Worm (Caenorhabditis elegans) whole organism, mixed stage, embryonic: ENCODE measurements around the gene T20D4.19.

Experiments
- ces-1 ChIP-seq: fragments of 150-350 bp; optimal IDR thresholded peaks from 2 replicates; lab custom pipeline; 2014; ENCODE audit warnings: missing biosample characterization, missing genetic modification reagents, missing genetic modification characterization
- elt-1 ChIP-seq: sonication (generic microtip); optimal IDR thresholded peaks from 2 replicates; lab custom pipeline; 2017; ENCODE audit warnings: missing genetic modification characterization, mild to moderate bottlenecking, missing compliant biosample characterization, antibody characterized with exemption, moderate library complexity, borderline replicate concordance; ENCODE audit not compliant: insufficient read depth
- hlh-1 ChIP-seq: fragments of 150-350 bp; optimal IDR thresholded peaks from 2 replicates; lab custom pipeline; 2014; ENCODE audit warnings: missing biosample characterization, missing genetic modification reagents, missing genetic modification characterization
- mab-5 ChIP-seq: fragments of 150-350 bp; optimal IDR thresholded peaks from 2 replicates; lab custom pipeline; 2014; ENCODE audit warnings: missing biosample characterization, missing genetic modification characterization
- nhr-237 ChIP-seq: fragments of 150-350 bp; optimal IDR thresholded peaks from 2 replicates; lab custom pipeline; 2014; ENCODE audit warnings: missing biosample characterization, missing genetic modification characterization
- nhr-28 ChIP-seq: fragments of 150-350 bp; optimal IDR thresholded peaks from 2 replicates; lab custom pipeline; 2014; ENCODE audit warnings: missing biosample characterization, missing genetic modification characterization
- snpc-4 ChIP-seq: fragments of 150-350 bp; optimal IDR thresholded peaks from 2 replicates; lab custom pipeline; 2014; ENCODE audit warnings: missing biosample characterization, missing genetic modification characterization
- tbx-8 ChIP-seq: fragments of 200-800 bp; sonication (Bioruptor generic); optimal IDR thresholded peaks from 2 replicates; lab custom pipeline; 2018; ENCODE audit warnings: mild to moderate bottlenecking, missing genetic modification characterization, moderate library complexity, missing compliant biosample characterization
- unc-39 ChIP-seq: fragments of 150-350 bp; optimal IDR thresholded peaks from 2 replicates; lab custom pipeline; 2014; ENCODE audit warnings: missing biosample characterization, missing genetic modification characterization
- unc-62 ChIP-seq: fragments of 150-350 bp; optimal IDR thresholded peaks from 2 replicates; lab custom pipeline; 2014; ENCODE audit warnings: missing biosample characterization, missing genetic modification reagents, missing genetic modification characterization
- ztf-11 ChIP-seq: fragments of 150-350 bp; optimal IDR thresholded peaks from 2 replicates; lab custom pipeline; 2014; ENCODE audit warnings: missing biosample characterization, missing genetic modification characterization

DNA sequence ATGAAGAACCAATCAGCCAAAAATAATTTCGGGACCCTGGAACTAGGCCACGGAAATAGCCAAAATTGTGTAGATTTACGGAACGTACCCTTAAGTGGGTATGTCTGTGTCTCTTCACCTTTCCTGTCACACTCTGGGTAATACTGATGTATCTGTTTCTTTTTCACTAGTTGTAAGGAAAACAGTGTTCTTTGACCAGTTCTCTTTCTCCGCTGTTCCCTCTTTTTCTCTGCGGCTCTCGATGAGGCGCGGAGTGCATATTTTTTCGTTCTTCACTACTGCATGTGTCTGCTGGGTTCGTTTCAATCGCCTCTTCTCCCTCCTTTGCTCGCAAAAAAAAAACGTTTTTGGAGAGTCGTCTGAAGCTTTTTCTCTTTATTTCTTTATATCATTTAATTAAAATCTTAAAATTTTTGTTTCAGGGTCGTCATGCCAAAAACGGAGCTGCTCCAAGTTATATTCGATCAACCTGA lies 21.3 kb downstream of the T20D4.19 start, which contains the start of gene arrd-22:
- no peak for TF ChIP-seq ces-1
- TF ChIP-seq unc-62: no peak
- no peak for TF ChIP-seq hlh-1
- no peak for TF ChIP-seq nhr-28 (tag; lab: Kevin White, UChicago)
- TF ChIP-seq elt-1 (tag; lab: Kevin White, UChicago): no peak
- no peak for TF ChIP-seq tbx-8 (GFP tag; lab: Kevin White, UChicago)
- TF ChIP-seq unc-39 (tag; lab: Kevin White, UChicago): no peak
- no peak for TF ChIP-seq mab-5 (tag; lab: Kevin White, UChicago)
- no peak for TF ChIP-seq nhr-237 (tag; lab: Kevin White, UChicago)
- TF ChIP-seq ztf-11 (tag; lab: Kevin White, UChicago): no peak
- no peak for TF ChIP-seq snpc-4 (tag; lab: Kevin White, UChicago)
